Worm (Caenorhabditis elegans): ENCODE results near the gene ctf-18.

- TF ChIP-seq unc-39 (tag; optimal IDR thresholded peaks at IDR 0.05) (no peak), elt-1 (tag; optimal IDR thresholded peaks at IDR 0.05; ENCODE audit: borderline replicate concordance, insufficient read depth) (no peak), lin-13 (tag; optimal IDR thresholded peaks at IDR 0.05) (no peak), bed-3 (GFP tag; optimal IDR thresholded peaks at IDR 0.05) (no peak), ztf-11 (tag; optimal IDR thresholded peaks at IDR 0.05) (no peak), blmp-1 (tag; optimal IDR thresholded peaks at IDR 0.05) (no peak)
These were observed 29.6 kb downstream of the ctf-18 start, which contains the start of gene dis-3 for ce11 chrIV:10096881-10097280.
